Worm (Caenorhabditis elegans) whole organism, late embryonic: ENCODE results near the gene mnm-2.

ENCODE experiments used
- F13H6.1 ChIP-seq: sonication (generic microtip); optimal IDR thresholded peaks from 2 replicates; lab custom pipeline; 2016; ENCODE audit warnings: missing genetic modification characterization, missing compliant biosample characterization
- K02D7.2 ChIP-seq: sonication (generic microtip); optimal IDR thresholded peaks from 2 replicates; lab custom pipeline; 2017; ENCODE audit warnings: mild to moderate bottlenecking, missing genetic modification characterization, missing compliant biosample characterization
- K09A11.1 ChIP-seq: sonication (generic microtip); optimal IDR thresholded peaks from 2 replicates; lab custom pipeline; 2017; ENCODE audit warnings: antibody characterized with exemption, mild to moderate bottlenecking, missing genetic modification characterization, missing compliant biosample characterization; ENCODE audit not compliant: insufficient read depth
- Y22D7AL.16 ChIP-seq: sonication (generic microtip); optimal IDR thresholded peaks from 2 replicates; lab custom pipeline; 2016; ENCODE audit warnings: missing genetic modification characterization, missing compliant biosample characterization
- ama-1 ChIP-seq: fragments of 150-350 bp; optimal IDR thresholded peaks from 2 replicates; lab custom pipeline; 2014
- ceh-19 ChIP-seq: fragments of 200-800 bp; sonication (Bioruptor generic); optimal IDR thresholded peaks from 2 replicates; lab custom pipeline; 2018; ENCODE audit warnings: mild to moderate bottlenecking, missing genetic modification characterization, missing compliant biosample characterization
- ceh-2 ChIP-seq: sonication (generic microtip); optimal IDR thresholded peaks from 2 replicates; lab custom pipeline; 2016; ENCODE audit warnings: missing genotype, missing genetic modification characterization, missing compliant biosample characterization
- ceh-22 ChIP-seq: sonication (generic microtip); optimal IDR thresholded peaks from 2 replicates; lab custom pipeline; 2017; ENCODE audit warnings: missing biosample characterization, missing genetic modification characterization
- ceh-30 ChIP-seq: fragments of 150-350 bp; optimal IDR thresholded peaks from 2 replicates; lab custom pipeline; 2014; ENCODE audit warnings: missing biosample characterization, missing genetic modification characterization
- ceh-34 ChIP-seq: sonication (generic microtip); optimal IDR thresholded peaks from 2 replicates; lab custom pipeline; 2016; ENCODE audit warnings: mild to moderate bottlenecking, missing genetic modification characterization, missing compliant biosample characterization
- ceh-6 ChIP-seq: fragments of 200-800 bp; sonication (Bioruptor generic); optimal IDR thresholded peaks from 2 replicates; lab custom pipeline; 2018; ENCODE audit warnings: mild to moderate bottlenecking, missing genetic modification characterization, missing compliant biosample characterization
- ceh-9 ChIP-seq: sonication (generic microtip); optimal IDR thresholded peaks from 2 replicates; lab custom pipeline; 2016; ENCODE audit warnings: mild to moderate bottlenecking, missing genetic modification characterization, inconsistent platforms, missing compliant biosample characterization
- dve-1 ChIP-seq: sonication (generic microtip); optimal IDR thresholded peaks from 2 replicates; lab custom pipeline; 2017; ENCODE audit warnings: antibody characterized with exemption, mild to moderate bottlenecking, missing genetic modification characterization, missing compliant biosample characterization
- elt-4 ChIP-seq: sonication (generic microtip); optimal IDR thresholded peaks from 2 replicates; lab custom pipeline; 2016; ENCODE audit warnings: missing genetic modification characterization, missing compliant biosample characterization
- eyg-1 ChIP-seq: sonication (generic microtip); optimal IDR thresholded peaks from 2 replicates; lab custom pipeline; 2016; ENCODE audit warnings: missing genotype, missing genetic modification characterization, missing compliant biosample characterization
- hlh-13 ChIP-seq: fragments of 200-800 bp; sonication (Bioruptor generic); optimal IDR thresholded peaks from 2 replicates; lab custom pipeline; 2018; ENCODE audit warnings: mild to moderate bottlenecking, missing genetic modification characterization, missing compliant biosample characterization
- hlh-15 ChIP-seq: sonication (generic microtip); optimal IDR thresholded peaks from 2 replicates; lab custom pipeline; 2016; ENCODE audit warnings: missing genetic modification characterization, missing compliant biosample characterization
- hlh-8 ChIP-seq: sonication (generic microtip); optimal IDR thresholded peaks from 2 replicates; lab custom pipeline; 2016; ENCODE audit warnings: missing genotype, missing genetic modification characterization, missing compliant biosample characterization
- lim-6 ChIP-seq: sonication (generic microtip); optimal IDR thresholded peaks from 2 replicates; lab custom pipeline; 2016; ENCODE audit warnings: missing genetic modification characterization, missing compliant biosample characterization
- lin-11 ChIP-seq: fragments of 200-800 bp; sonication (Bioruptor generic); optimal IDR thresholded peaks from 2 replicates; lab custom pipeline; 2018; ENCODE audit warnings: mild to moderate bottlenecking, missing genetic modification characterization, missing compliant biosample characterization
- mec-3 ChIP-seq: sonication (generic microtip); optimal IDR thresholded peaks from 2 replicates; lab custom pipeline; 2016; ENCODE audit warnings: borderline replicate concordance, missing genetic modification characterization, missing compliant biosample characterization
- nfya-1 ChIP-seq: sonication (generic microtip); optimal IDR thresholded peaks from 2 replicates; lab custom pipeline; 2017; ENCODE audit warnings: missing genetic modification characterization, mild to moderate bottlenecking, missing compliant biosample characterization, antibody characterized with exemption, moderate library complexity
- npax-4 ChIP-seq: sonication (generic microtip); optimal IDR thresholded peaks from 2 replicates; lab custom pipeline; 2016; ENCODE audit warnings: missing genetic modification characterization, missing compliant biosample characterization
- pag-3 ChIP-seq: sonication (generic microtip); optimal IDR thresholded peaks from 2 replicates; lab custom pipeline; 2016; ENCODE audit warnings: missing compliant biosample characterization, missing genetic modification characterization, borderline replicate concordance
- pax-1 ChIP-seq: fragments of 150-350 bp; optimal IDR thresholded peaks from 2 replicates; lab custom pipeline; 2014; ENCODE audit warnings: missing biosample characterization, missing genetic modification characterization
- pha-2 ChIP-seq: sonication (generic microtip); optimal IDR thresholded peaks from 2 replicates; lab custom pipeline; 2017; ENCODE audit warnings: mild to moderate bottlenecking, missing genetic modification characterization, missing compliant biosample characterization
- pha-4 ChIP-seq: fragments of 150-350 bp; optimal IDR thresholded peaks from 2 replicates; lab custom pipeline; 2018; ENCODE audit warnings: missing biosample characterization, missing genetic modification reagents, missing genetic modification characterization
- pqm-1 ChIP-seq: sonication (generic microtip); optimal IDR thresholded peaks from 2 replicates; lab custom pipeline; 2016; ENCODE audit warnings: missing genetic modification characterization, missing compliant biosample characterization
- ref-2 ChIP-seq: sonication (generic microtip); optimal IDR thresholded peaks from 2 replicates; lab custom pipeline; 2016; ENCODE audit warnings: missing genetic modification characterization, missing compliant biosample characterization
- rnt-1 ChIP-seq: sonication (generic microtip); optimal IDR thresholded peaks from 2 replicates; lab custom pipeline; 2016; ENCODE audit warnings: missing genetic modification characterization, missing compliant biosample characterization
- sdc-2 ChIP-seq: sonication (generic microtip); optimal IDR thresholded peaks from 2 replicates; lab custom pipeline; 2016; ENCODE audit warnings: missing genotype, missing genetic modification characterization, missing compliant biosample characterization
- sox-4 ChIP-seq: sonication (generic microtip); optimal IDR thresholded peaks from 2 replicates; lab custom pipeline; 2017; ENCODE audit warnings: mild to moderate bottlenecking, missing genetic modification characterization, inconsistent platforms, missing compliant biosample characterization
- syd-9 ChIP-seq: sonication (generic microtip); optimal IDR thresholded peaks from 2 replicates; lab custom pipeline; 2016; ENCODE audit warnings: mild to moderate bottlenecking, missing genetic modification characterization, moderate library complexity, missing compliant biosample characterization
- ttx-3 ChIP-seq: sonication (generic microtip); optimal IDR thresholded peaks from 2 replicates; lab custom pipeline; 2016; ENCODE audit warnings: missing genetic modification reagents, missing genetic modification characterization, missing compliant biosample characterization
- unc-42 ChIP-seq: sonication (generic microtip); optimal IDR thresholded peaks from 2 replicates; lab custom pipeline; 2016; ENCODE audit warnings: missing genotype, missing genetic modification characterization, missing compliant biosample characterization
- zip-5 ChIP-seq: sonication (generic microtip); optimal IDR thresholded peaks from 2 replicates; lab custom pipeline; 2016; ENCODE audit warnings: missing genetic modification characterization, missing compliant biosample characterization
- ztf-16 ChIP-seq: sonication (generic microtip); optimal IDR thresholded peaks from 2 replicates; lab custom pipeline; 2017; ENCODE audit warnings: missing genetic modification characterization, missing compliant biosample characterization

Gene mnm-2

DNA sequence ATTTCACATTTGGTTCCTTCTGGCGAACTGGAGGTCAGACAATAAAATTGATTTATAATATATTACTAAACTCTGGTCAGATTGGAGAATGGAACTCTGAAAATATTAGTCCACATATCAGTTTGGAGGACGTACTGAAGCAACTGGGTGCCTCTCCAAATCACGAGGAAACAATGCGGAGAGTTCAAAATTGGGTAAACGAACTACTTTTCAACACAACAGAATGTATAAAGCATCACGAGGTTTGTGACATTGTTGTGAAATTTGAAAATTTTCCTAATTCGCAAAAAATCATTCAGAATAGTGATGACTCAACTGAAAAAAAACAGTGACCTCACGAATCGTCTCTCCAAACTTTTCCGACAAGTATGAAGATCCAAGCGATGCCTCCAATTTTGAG lies 31.5 kb downstream of the mnm-2 start, which contains the start of gene gad-2:
Gene gad-2, plus strand, starts transcription at position 301 of the 400 bp plus-strand sequence.
- TF ChIP-seq eyg-1 (no peak), rnt-1 (tag; lab: Kevin White, UChicago) (no peak), ttx-3 (tag; lab: Kevin White, UChicago) (no peak), sdc-2 (tag; lab: Kevin White, UChicago) (no peak), syd-9 (no peak), dve-1 (tag; lab: Kevin White, UChicago) (no peak), hlh-8 (tag; lab: Kevin White, UChicago) (no peak), hlh-15 (no peak), ceh-2 (tag; lab: Kevin White, UChicago) (no peak), elt-4 (tag; lab: Kevin White, UChicago) (no peak), sox-4 (tag; lab: Kevin White, UChicago) (no peak), npax-4 (tag; lab: Kevin White, UChicago) (no peak), pqm-1 (no peak), F13H6.1 (tag; lab: Kevin White, UChicago) (no peak), lim-6 (tag; lab: Kevin White, UChicago) (no peak), K09A11.1 (tag; lab: Kevin White, UChicago) (no peak), pha-4 (tag; lab: Kevin White, UChicago) (no peak), pax-1 (tag; lab: Kevin White, UChicago) (no peak)
- TF ChIP-seq, all 69 proteins: peak for 0

DNA sequence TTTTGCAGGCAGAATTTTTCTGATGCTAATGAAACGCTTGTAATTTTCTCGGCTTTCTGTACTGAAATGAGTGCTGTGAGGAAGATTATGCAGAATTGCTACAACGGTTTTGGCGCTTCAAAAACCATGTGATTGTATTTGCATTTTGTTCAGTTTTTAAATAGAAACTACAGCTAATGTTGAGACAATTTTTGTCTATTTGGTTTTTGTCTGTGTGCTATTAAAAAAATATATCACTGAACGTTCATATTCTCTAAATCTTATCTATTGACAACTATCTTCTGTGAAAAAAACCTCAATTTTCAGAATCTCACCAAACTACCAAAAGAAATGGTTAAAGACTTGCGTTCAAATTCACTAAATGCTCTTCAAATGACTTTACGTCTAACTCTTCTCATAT lies 34.4 kb downstream of the mnm-2 start, which contains the start of gene C10A4.6:
Gene C10A4.6, plus strand, starts transcription at position 301 of the 400 bp plus-strand sequence.
- TF ChIP-seq npax-4 (tag; lab: Kevin White, UChicago) (no peak), Y22D7AL.16 (no peak), ceh-30 (tag; lab: Kevin White, UChicago) (no peak), pag-3 (tag; lab: Kevin White, UChicago) (no peak), pha-2 (tag; lab: Kevin White, UChicago) (no peak), ceh-22 (tag; lab: Kevin White, UChicago) (no peak), ceh-34 (no peak), nfya-1 (tag; lab: Kevin White, UChicago) (no peak), F13H6.1 (tag; lab: Kevin White, UChicago) (no peak), hlh-8 (tag; lab: Kevin White, UChicago) (no peak), ref-2 (tag; lab: Kevin White, UChicago) (no peak), hlh-13 (no peak), sox-4 (tag; lab: Kevin White, UChicago) (no peak), zip-5 (tag; lab: Kevin White, UChicago) (no peak), lim-6 (tag; lab: Kevin White, UChicago) (no peak), ama-1 (no peak), ceh-6 (GFP tag; lab: Kevin White, UChicago) (no peak), ceh-19 (GFP tag; lab: Kevin White, UChicago) (no peak), K02D7.2 (no peak)
- TF ChIP-seq, all 69 proteins: peak for 0

DNA sequence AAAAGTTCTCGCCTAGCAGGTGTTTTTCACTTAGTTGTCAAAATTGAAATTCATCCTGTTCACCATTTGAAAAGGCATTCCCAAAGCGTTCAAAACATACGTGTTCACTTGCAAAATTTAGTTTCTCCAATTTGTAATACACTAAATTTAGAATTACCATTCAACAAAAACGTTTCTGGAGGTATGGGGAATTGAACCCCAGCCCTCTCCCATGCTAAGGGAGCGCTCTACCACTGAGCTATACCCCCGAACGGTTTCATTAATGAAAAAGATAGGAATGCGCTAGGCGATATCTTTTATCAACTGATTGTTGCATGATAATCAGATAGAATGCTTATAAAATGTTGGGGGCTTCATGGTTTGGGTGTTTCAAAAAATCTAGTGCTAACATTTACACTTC lies 46.1 kb downstream of the mnm-2 start:
- TF ChIP-seq pha-4 (tag; lab: Kevin White, UChicago) (no peak), K02D7.2 (no peak), mec-3 (no peak), hlh-15 (no peak), npax-4 (tag; lab: Kevin White, UChicago) (no peak), ceh-2 (tag; lab: Kevin White, UChicago) (no peak), ceh-34 (no peak), ceh-30 (tag; lab: Kevin White, UChicago) (no peak), ceh-9 (no peak), sox-4 (tag; lab: Kevin White, UChicago) (no peak), syd-9 (no peak), unc-42 (tag; lab: Kevin White, UChicago) (no peak), elt-4 (tag; lab: Kevin White, UChicago) (no peak), lin-11 (tag; lab: Kevin White, UChicago) (no peak), ceh-19 (GFP tag; lab: Kevin White, UChicago) (no peak), ztf-16 (tag; lab: Kevin White, UChicago) (no peak), ref-2 (tag; lab: Kevin White, UChicago) (no peak)
- TF ChIP-seq, all 69 proteins: peak for 0
